Fruit fly (Drosophila melanogaster): ENCODE results near the gene aralar1.

DNA sequence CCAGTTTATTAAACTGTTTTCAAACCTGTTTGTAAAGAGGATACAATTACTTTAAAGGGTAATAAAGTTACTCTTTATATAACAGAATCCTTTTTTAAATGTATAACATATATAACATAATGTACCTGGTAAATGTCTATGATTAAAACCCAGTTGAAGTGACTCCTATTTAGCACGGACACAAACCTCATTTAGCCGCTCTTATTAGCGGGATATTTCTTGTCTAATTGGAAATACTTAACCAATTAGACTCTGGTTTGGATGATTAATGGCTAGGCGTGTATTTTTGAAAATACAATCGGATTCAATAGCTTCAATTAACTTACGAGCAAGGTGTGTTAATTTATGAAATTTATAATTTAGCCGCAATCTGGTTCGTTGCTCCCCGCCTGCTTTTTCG is 11.4 kb upstream of the aralar1 start:
- no peak for TF ChIP-seq Dll (optimal IDR thresholded peaks at IDR 0.05)
- no peak for TF ChIP-seq pan (optimal IDR thresholded peaks at IDR 0.05)
- no peak for TF ChIP-seq usp (GFP tag; optimal IDR thresholded peaks at IDR 0.05)
- no peak for TF ChIP-seq CG8478 (optimal IDR thresholded peaks at IDR 0.05)
